Worm (Caenorhabditis elegans) whole organism, L3 larva: ENCODE measurements around the gene D2024.1.

ENCODE experiments used
- fos-1 ChIP-seq: fragments of 150-350 bp; optimal IDR thresholded peaks from 2 replicates; lab custom pipeline; 2014; ENCODE audit warnings: missing biosample characterization, missing genetic modification characterization
- nhr-237 ChIP-seq: fragments of 150-350 bp; optimal IDR thresholded peaks from 2 replicates; lab custom pipeline; 2014; ENCODE audit warnings: missing biosample characterization, missing genetic modification characterization
- pqm-1 ChIP-seq: fragments of 150-350 bp; optimal IDR thresholded peaks from 2 replicates; lab custom pipeline; 2017; ENCODE audit warnings: missing biosample characterization, missing genetic modification characterization, inconsistent platforms
- skn-1 ChIP-seq: fragments of 150-350 bp; optimal IDR thresholded peaks from 2 replicates; lab custom pipeline; 2014; ENCODE audit warnings: missing biosample characterization, missing genetic modification characterization

- TF ChIP-seq skn-1 (no peak), pqm-1 (tag; lab: Kevin White, UChicago) (no peak), nhr-237 (no peak), fos-1 (tag; lab: Kevin White, UChicago) (no peak)
These were observed 3.4 kb upstream of the D2024.1 start, which contains the start of gene afmd-1 for ce11 chrIV:7243913-7244312.
